Fruit fly (Drosophila melanogaster) whole organism, pupa: ENCODE data around the gene CG17350.

Experiments used
- CG10348 ChIP-seq: fragments of 200-800 bp; sonication (Bioruptor generic); IDR thresholded peaks from 2 replicates; pipeline ENCODE4 v1.3.6; 2022; ENCODE audit warnings: missing biosample characterization, missing genetic modification characterization
- CG12605 ChIP-seq: fragments of 200-800 bp; sonication (Bioruptor generic); IDR thresholded peaks from 2 replicates; pipeline ENCODE4 v1.3.6; 2022; ENCODE audit warnings: missing biosample characterization, missing genetic modification characterization
- CG13204 ChIP-seq: fragments of 200-800 bp; sonication (Bioruptor generic); optimal IDR thresholded peaks from 2 replicates; lab custom pipeline; 2018; ENCODE audit warnings: missing biosample characterization, mild to moderate bottlenecking, missing genetic modification characterization, moderate library complexity
- CG14655 ChIP-seq: fragments of 200-800 bp; sonication (Bioruptor generic); optimal IDR thresholded peaks from 3 replicates; lab custom pipeline; 2017; ENCODE audit warnings: mild to moderate bottlenecking, missing biosample characterization, missing genetic modification reagents, missing genetic modification characterization
- CG15710 ChIP-seq: fragments of 200-800 bp; sonication (Bioruptor generic); optimal IDR thresholded peaks from 2 replicates; lab custom pipeline; 2018; ENCODE audit warnings: missing biosample characterization, mild to moderate bottlenecking, missing genetic modification characterization, moderate library complexity
- CG17806 ChIP-seq: fragments of 200-800 bp; sonication (Bioruptor generic); optimal IDR thresholded peaks from 2 replicates; lab custom pipeline; 2018; ENCODE audit warnings: missing biosample characterization, mild to moderate bottlenecking, missing genetic modification characterization, moderate library complexity
- CG32121 ChIP-seq: fragments of 200-800 bp; sonication (Bioruptor generic); IDR thresholded peaks from 2 replicates; pipeline ENCODE4 v1.3.6; 2022; ENCODE audit warnings: missing biosample characterization, missing genetic modification characterization
- CG34367 ChIP-seq: fragments of 200-800 bp; sonication (Bioruptor generic); optimal IDR thresholded peaks from 2 replicates; lab custom pipeline; 2018; ENCODE audit warnings: missing biosample characterization, mild to moderate bottlenecking, missing genetic modification characterization
- CG4496 ChIP-seq: fragments of 200-800 bp; sonication (Bioruptor generic); IDR thresholded peaks from 3 replicates; pipeline ENCODE4 v1.3.6; 2022; ENCODE audit warnings: missing biosample characterization, missing genetic modification characterization
- CG8159 ChIP-seq: fragments of 200-800 bp; sonication (Bioruptor generic); optimal IDR thresholded peaks from 3 replicates; lab custom pipeline; 2018; ENCODE audit warnings: missing biosample characterization, mild to moderate bottlenecking, missing genetic modification characterization, moderate library complexity
- CG8301 ChIP-seq: fragments of 200-800 bp; sonication (Bioruptor generic); optimal IDR thresholded peaks from 2 replicates; lab custom pipeline; 2018; ENCODE audit warnings: missing biosample characterization, mild to moderate bottlenecking, missing genetic modification characterization
- CG9948 ChIP-seq: fragments of 200-800 bp; sonication (Bioruptor generic); optimal IDR thresholded peaks from 2 replicates; lab custom pipeline; 2018; ENCODE audit warnings: missing biosample characterization, mild to moderate bottlenecking, missing genetic modification characterization, moderate library complexity
- D1 ChIP-seq: fragments of 200-800 bp; sonication (Bioruptor generic); optimal IDR thresholded peaks from 2 replicates; lab custom pipeline; 2018; ENCODE audit warnings: missing biosample characterization, mild to moderate bottlenecking, missing genetic modification characterization, moderate library complexity
- EcR ChIP-seq: fragments of 200-800 bp; sonication (Bioruptor generic); optimal IDR thresholded peaks from 3 replicates; lab custom pipeline; 2019; ENCODE audit warnings: missing biosample characterization, missing genetic modification characterization, mild to moderate bottlenecking, moderate library complexity, missing genetic modification reagents
- Ets98B ChIP-seq: fragments of 200-800 bp; sonication (Bioruptor generic); IDR thresholded peaks from 2 replicates; pipeline ENCODE4 v1.3.6; 2022; ENCODE audit warnings: missing biosample characterization, missing genetic modification characterization
- Pif1A ChIP-seq: fragments of 200-800 bp; sonication (Bioruptor generic); optimal IDR thresholded peaks from 3 replicates; lab custom pipeline; 2016; ENCODE audit warnings: missing biosample characterization, missing genetic modification characterization
- Pif1B ChIP-seq: fragments of 200-800 bp; sonication (Bioruptor generic); optimal IDR thresholded peaks from 3 replicates; lab custom pipeline; 2016; ENCODE audit warnings: missing biosample characterization, missing genetic modification characterization
- Snoo ChIP-seq: fragments of 200-800 bp; sonication (Bioruptor generic); optimal IDR thresholded peaks from 3 replicates; lab custom pipeline; 2017; ENCODE audit warnings: missing biosample characterization, mild to moderate bottlenecking, missing genetic modification characterization, inconsistent platforms
- fd96Ca ChIP-seq: fragments of 200-800 bp; sonication (Bioruptor generic); IDR thresholded peaks from 3 replicates; pipeline ENCODE4 v1.3.6; 2022; ENCODE audit warnings: missing biosample characterization, missing genetic modification characterization
- gl ChIP-seq: fragments of 200-800 bp; sonication (Bioruptor generic); optimal IDR thresholded peaks from 2 replicates; lab custom pipeline; 2018; ENCODE audit warnings: missing biosample characterization, mild to moderate bottlenecking, missing genetic modification characterization
- rn ChIP-seq: fragments of 200-800 bp; sonication (Bioruptor generic); IDR thresholded peaks from 2 replicates; pipeline ENCODE4 v1.3.6; 2022; ENCODE audit warnings: missing biosample characterization, missing genetic modification characterization

The CG17350 gene

dm6 chr2L:19380630-19381029, at the start of gene CG17350:
CG17350 (plus strand) TSS chr2L:19380930.
- TF ChIP-seq CG10348 (GFP tag; lab: Robert Waterston, UW) (no peak), Pif1B (GFP tag; lab: Kevin White, UChicago) (no peak), Snoo (tag; lab: Kevin White, UChicago) (no peak), CG32121 (GFP tag; lab: Robert Waterston, UW) (no peak), CG8159 (tag; lab: Kevin White, UChicago) (no peak), CG4496 (GFP tag; lab: Robert Waterston, UW) (no peak), fd96Ca (GFP tag; lab: Robert Waterston, UW) (no peak), CG13204 (no peak), CG12605 (no peak)
- TF ChIP-seq, all 21 proteins: peak for 0

- no peak for TF ChIP-seq Pif1A (GFP tag; lab: Kevin White, UChicago)
These were observed 46.8 kb upstream of the CG17350 start for dm6 chr2L:19333972-19334371.

dm6 chr2L:19335052-19335451, 45.7 kb upstream of the CG17350 start:
- TF ChIP-seq CG12605 (no peak), Ets98B (GFP tag; lab: Robert Waterston, UW) (0 out of 2 replicates have a peak, but pooled peaks have one; percentile 23), CG8159 (tag; lab: Kevin White, UChicago) (peak; percentile 28), CG17806 (tag; lab: Kevin White, UChicago) (peak; percentile 19), CG9948 (tag; lab: Kevin White, UChicago) (peak; percentile 22), gl (tag; lab: Kevin White, UChicago) (no peak), CG13204 (no peak), CG34367 (no peak), CG10348 (GFP tag; lab: Robert Waterston, UW) (no peak), Pif1B (GFP tag; lab: Kevin White, UChicago) (no peak), D1 (no peak), CG14655 (GFP tag; lab: Kevin White, UChicago) (peak; percentile 39), EcR (GFP tag; lab: Kevin White, UChicago) (no peak), CG15710 (tag; lab: Kevin White, UChicago) (peak; percentile 14), CG32121 (GFP tag; lab: Robert Waterston, UW) (peak; percentile 30; the same call in 1 of the 2 replicates), CG8301 (peak; percentile 14), Pif1A (GFP tag; lab: Kevin White, UChicago) (peak; percentile 3), CG4496 (GFP tag; lab: Robert Waterston, UW) (no peak), fd96Ca (GFP tag; lab: Robert Waterston, UW) (0 out of 3 replicates have a peak, but pooled peaks have one; percentile 16), rn (GFP tag; lab: Robert Waterston, UW) (no peak), Snoo (tag; lab: Kevin White, UChicago) (no peak)

- no peak for TF ChIP-seq CG13204
- TF ChIP-seq CG17806 (tag; lab: Kevin White, UChicago), result no peak
- no peak for TF ChIP-seq Ets98B (GFP tag; lab: Robert Waterston, UW)
- no peak for TF ChIP-seq CG12605
- TF ChIP-seq CG34367, result no peak
- no peak for TF ChIP-seq gl (tag; lab: Kevin White, UChicago)
- no peak for TF ChIP-seq CG32121 (GFP tag; lab: Robert Waterston, UW)
- TF ChIP-seq Pif1B (GFP tag; lab: Kevin White, UChicago), result no peak
- no peak for TF ChIP-seq rn (GFP tag; lab: Robert Waterston, UW)
- TF ChIP-seq CG9948 (tag; lab: Kevin White, UChicago), result no peak
- TF ChIP-seq CG15710 (tag; lab: Kevin White, UChicago), result no peak
- no peak for TF ChIP-seq Snoo (tag; lab: Kevin White, UChicago)
- no peak for TF ChIP-seq D1
- no peak for TF ChIP-seq EcR (GFP tag; lab: Kevin White, UChicago)
- no peak for TF ChIP-seq CG4496 (GFP tag; lab: Robert Waterston, UW)
- no peak for TF ChIP-seq CG8301
- no peak for TF ChIP-seq fd96Ca (GFP tag; lab: Robert Waterston, UW)
- TF ChIP-seq CG14655 (GFP tag; lab: Kevin White, UChicago), result no peak
- no peak for TF ChIP-seq Pif1A (GFP tag; lab: Kevin White, UChicago)
These were observed 42.6 kb upstream of the CG17350 start for dm6 chr2L:19337971-19338732.

- TF ChIP-seq CG8159 (tag; lab: Kevin White, UChicago) (no peak), rn (GFP tag; lab: Robert Waterston, UW) (no peak), CG34367 (no peak), D1 (no peak)
- TF ChIP-seq, all 21 proteins: peak for 0
These were observed 41.7 kb upstream of the CG17350 start for dm6 chr2L:19339023-19339422.

- no peak for TF ChIP-seq CG17806 (tag; lab: Kevin White, UChicago)
- TF ChIP-seq CG14655 (GFP tag; lab: Kevin White, UChicago), result no peak
These were observed 39.5 kb upstream of the CG17350 start for dm6 chr2L:19341074-19341806.
